Worm (Caenorhabditis elegans) whole organism, early embryonic: ENCODE measurements around the gene K02F6.7.

Source experiments
- B0310.2 ChIP-seq: sonication (generic microtip); optimal IDR thresholded peaks from 2 replicates; lab custom pipeline; 2016; ENCODE audit warnings: mild to moderate bottlenecking, missing genetic modification characterization, missing compliant biosample characterization
- aly-1 ChIP-seq: sonication (generic microtip); optimal IDR thresholded peaks from 2 replicates; lab custom pipeline; 2016; ENCODE audit warnings: missing genetic modification characterization, missing compliant biosample characterization
- ama-1 ChIP-seq: fragments of 150-350 bp; optimal IDR thresholded peaks from 2 replicates; lab custom pipeline; 2014
- ceh-36 ChIP-seq: sonication (generic microtip); optimal IDR thresholded peaks from 2 replicates; lab custom pipeline; 2016; ENCODE audit warnings: missing genetic modification characterization, inconsistent platforms, missing compliant biosample characterization
- flt-1 ChIP-seq: fragments of 200-800 bp; sonication (Bioruptor generic); IDR thresholded peaks from 2 replicates; pipeline ENCODE4 v1.3.6; 2022; ENCODE audit warnings: missing genetic modification characterization, missing compliant biosample characterization
- hmbx-1 ChIP-seq: sonication (generic microtip); optimal IDR thresholded peaks from 2 replicates; lab custom pipeline; 2016; ENCODE audit warnings: mild to moderate bottlenecking, missing genetic modification characterization, missing compliant biosample characterization
- hmg-4 ChIP-seq: fragments of 200-800 bp; sonication (Bioruptor generic); optimal IDR thresholded peaks from 2 replicates; lab custom pipeline; 2018; ENCODE audit warnings: mild to moderate bottlenecking, missing genetic modification characterization, missing compliant biosample characterization
- scrt-1 ChIP-seq: fragments of 200-800 bp; sonication (Bioruptor generic); IDR thresholded peaks from 2 replicates; pipeline ENCODE4 v1.3.6; 2022; ENCODE audit warnings: missing genetic modification characterization, missing compliant biosample characterization
- sea-1 ChIP-seq: fragments of 200-800 bp; sonication (Bioruptor generic); conservative IDR thresholded peaks from 2 replicates; pipeline ENCODE4 v1.3.6; 2022; ENCODE audit warnings: missing genetic modification characterization, missing compliant biosample characterization
- tbx-37 ChIP-seq: fragments of 200-800 bp; sonication (Bioruptor generic); conservative IDR thresholded peaks from 2 replicates; pipeline ENCODE4 v1.3.6; 2022; ENCODE audit warnings: missing genetic modification reagents, missing genetic modification characterization, missing compliant biosample characterization
- tra-4 ChIP-seq: sonication (generic microtip); optimal IDR thresholded peaks from 2 replicates; lab custom pipeline; 2017; ENCODE audit warnings: missing genetic modification characterization, missing compliant biosample characterization

- peak; percentile 67 for TF ChIP-seq ceh-36 (tag; lab: Kevin White, UChicago)
- TF ChIP-seq hmbx-1, result no peak
- no peak for TF ChIP-seq B0310.2 (tag; lab: Kevin White, UChicago)
- TF ChIP-seq ama-1 (lab: Kevin White, UChicago), result no peak
- no peak for TF ChIP-seq tbx-37 (GFP tag; lab: Robert Waterston, UW)
- TF ChIP-seq aly-1 (tag; lab: Kevin White, UChicago), result no peak
- no peak for TF ChIP-seq sea-1
- TF ChIP-seq hmg-4 (GFP tag; lab: Kevin White, UChicago), result no peak
- no peak for TF ChIP-seq scrt-1 (GFP tag; lab: Robert Waterston, UW)
- no peak for TF ChIP-seq flt-1 (GFP tag; lab: Robert Waterston, UW)
- TF ChIP-seq tra-4, result no peak
Observed at ce11 chrII:2526887-2527286, 10.8 kb downstream of the K02F6.7 start.
